Fruit fly (Drosophila melanogaster) whole organism: ENCODE results near the gene CG11700.

Experiments
- CG8478 ChIP-seq: fragments of >200 bp; optimal IDR thresholded peaks from 2 replicates; lab custom pipeline; 2018; ENCODE audit warnings: inconsistent platforms
- Dll ChIP-seq: fragments of >200 bp; optimal IDR thresholded peaks from 2 replicates; lab custom pipeline; 2017
- EcR ChIP-seq, 2 experiments: fragments of >200 bp; optimal IDR thresholded peaks; 2 replicates each; lab custom pipeline; 2017; ENCODE audit warnings: missing biosample characterization in 2 of 2, missing genetic modification characterization in 2 of 2, missing genetic modification reagents in 2 of 2
- pan ChIP-seq: fragments of >200 bp; optimal IDR thresholded peaks from 2 replicates; lab custom pipeline; 2017
- psq ChIP-seq: fragments of >200 bp; optimal IDR thresholded peaks from 2 replicates; lab custom pipeline; 2017
- usp ChIP-seq: fragments of >200 bp; optimal IDR thresholded peaks from 2 replicates; lab custom pipeline; 2017; ENCODE audit warnings: missing biosample characterization, missing genetic modification characterization, mixed read lengths

The CG11700 gene

dm6 chrX:6283470-6283869 lies at the start of gene CG11700:
Gene CG11700, minus strand, starts transcription at chrX:6283575.
- TF ChIP-seq usp (GFP tag; lab: Kevin White, UChicago) (no peak), pan (lab: Kevin White, UChicago) (no peak), EcR (GFP tag; optimal IDR thresholded peaks at IDR 0.05; lab: Kevin White, UChicago) (no peak), psq (lab: Kevin White, UChicago) (no peak)

dm6 chrX:6330369-6330949 lies 47.1 kb upstream of the CG11700 start, which contains the start of gene CG42240:
Gene CG42240, plus strand, starts transcription at chrX:6330842.
- no peak for TF ChIP-seq psq (lab: Kevin White, UChicago)
- TF ChIP-seq EcR (GFP tag; optimal IDR thresholded peaks at IDR 0.05; lab: Kevin White, UChicago): no peak
- TF ChIP-seq Dll (lab: Kevin White, UChicago): no peak
- TF ChIP-seq pan (lab: Kevin White, UChicago): no peak
- TF ChIP-seq usp (GFP tag; lab: Kevin White, UChicago): no peak
- no peak for TF ChIP-seq CG8478

- TF ChIP-seq CG8478 (no peak), psq (lab: Kevin White, UChicago) (no peak), usp (GFP tag; lab: Kevin White, UChicago) (no peak), pan (lab: Kevin White, UChicago) (no peak), Dll (lab: Kevin White, UChicago) (no peak), EcR (GFP tag; optimal IDR thresholded peaks at IDR 0.05; lab: Kevin White, UChicago) (no peak)
These were observed 33.6 kb upstream of the CG11700 start for dm6 chrX:6316858-6317474.

- TF ChIP-seq psq (lab: Kevin White, UChicago) (no peak), usp (GFP tag; lab: Kevin White, UChicago) (no peak)
These were observed 32.2 kb upstream of the CG11700 start for dm6 chrX:6315583-6315982.

dm6 chrX:6311516-6311915 lies 28.1 kb upstream of the CG11700 start:
- TF ChIP-seq EcR (GFP tag; optimal IDR thresholded peaks at IDR 0.05; lab: Kevin White, UChicago) (no peak), CG8478 (no peak), usp (GFP tag; lab: Kevin White, UChicago) (no peak), Dll (lab: Kevin White, UChicago) (no peak), psq (lab: Kevin White, UChicago) (no peak), pan (lab: Kevin White, UChicago) (no peak)

dm6 chrX:6310408-6310807 lies 27.0 kb upstream of the CG11700 start:
- TF ChIP-seq usp (GFP tag; lab: Kevin White, UChicago) (no peak), psq (lab: Kevin White, UChicago) (no peak), Dll (lab: Kevin White, UChicago) (no peak), pan (lab: Kevin White, UChicago) (no peak), CG8478 (no peak), EcR (GFP tag; optimal IDR thresholded peaks at IDR 0.05; lab: Kevin White, UChicago) (no peak)

dm6 chrX:6308852-6309251 lies 25.5 kb upstream of the CG11700 start, which contains the start of gene CG15894:
Gene CG15894, plus strand, starts transcription at chrX:6309212.
- TF ChIP-seq usp (GFP tag; lab: Kevin White, UChicago) (no peak), CG8478 (no peak), pan (lab: Kevin White, UChicago) (no peak), Dll (lab: Kevin White, UChicago) (no peak), EcR (GFP tag; optimal IDR thresholded peaks at IDR 0.05; lab: Kevin White, UChicago) (no peak), psq (lab: Kevin White, UChicago) (no peak)

dm6 chrX:6305317-6305716 lies 21.9 kb upstream of the CG11700 start:
- TF ChIP-seq pan (lab: Kevin White, UChicago) (no peak), usp (GFP tag; lab: Kevin White, UChicago) (no peak), psq (lab: Kevin White, UChicago) (no peak), EcR (GFP tag; optimal IDR thresholded peaks at IDR 0.05; lab: Kevin White, UChicago) (no peak), Dll (lab: Kevin White, UChicago) (no peak), CG8478 (no peak)

- TF ChIP-seq CG8478: no peak
- no peak for TF ChIP-seq psq (lab: Kevin White, UChicago)
- no peak for TF ChIP-seq usp (GFP tag; lab: Kevin White, UChicago)
- no peak for TF ChIP-seq Dll (lab: Kevin White, UChicago)
- no peak for TF ChIP-seq EcR (GFP tag; optimal IDR thresholded peaks at IDR 0.05; lab: Kevin White, UChicago)
- no peak for TF ChIP-seq pan (lab: Kevin White, UChicago)
These were observed 20.8 kb upstream of the CG11700 start for dm6 chrX:6304203-6304602.

- TF ChIP-seq usp (GFP tag; lab: Kevin White, UChicago) (no peak), Dll (lab: Kevin White, UChicago) (no peak), EcR (GFP tag; optimal IDR thresholded peaks at IDR 0.05; lab: Kevin White, UChicago) (no peak), pan (lab: Kevin White, UChicago) (no peak), psq (lab: Kevin White, UChicago) (no peak), CG8478 (no peak)
These were observed 20.3 kb upstream of the CG11700 start, which contains the start of gene CG3823 for dm6 chrX:6303675-6304074. Gene CG3823, plus strand, starts transcription at chrX:6303975.

- no peak for TF ChIP-seq Dll (lab: Kevin White, UChicago)
These were observed 19.8 kb upstream of the CG11700 start for dm6 chrX:6303196-6303595.

- TF ChIP-seq pan (lab: Kevin White, UChicago) (no peak), CG8478 (no peak), EcR (GFP tag; optimal IDR thresholded peaks at IDR 0.05; lab: Kevin White, UChicago) (no peak), Dll (lab: Kevin White, UChicago) (no peak), psq (lab: Kevin White, UChicago) (no peak), usp (GFP tag; lab: Kevin White, UChicago) (no peak)
These were observed 17.7 kb upstream of the CG11700 start, which contains the start of gene CG12219 for dm6 chrX:6301052-6301451. Gene CG12219, minus strand, starts transcription at chrX:6301285.
